Fruit fly (Drosophila melanogaster) whole organism, adult: ENCODE data around the gene hec.
A peak's percentile ranks its signal among the peaks of the same experiment; 100 is the strongest.

Source experiments
- CG11617 ChIP-seq: fragments of 200-800 bp; sonication (Bioruptor generic); optimal IDR thresholded peaks from 2 replicates; lab custom pipeline; 2017; ENCODE audit warnings: mild to moderate bottlenecking, missing biosample characterization, missing genetic modification reagents, missing genetic modification characterization
- CG12768 ChIP-seq: fragments of 200-800 bp; sonication (Bioruptor generic); optimal IDR thresholded peaks from 2 replicates; lab custom pipeline; 2017; ENCODE audit warnings: missing biosample characterization, missing genetic modification characterization, mild to moderate bottlenecking, moderate library complexity, missing genetic modification reagents
- CG14711 ChIP-seq: fragments of 200-800 bp; sonication (Bioruptor generic); optimal IDR thresholded peaks from 2 replicates; lab custom pipeline; 2018; ENCODE audit warnings: missing biosample characterization, mild to moderate bottlenecking, missing genetic modification characterization, moderate library complexity
- CG1620 ChIP-seq: fragments of 200-800 bp; sonication (Bioruptor generic); optimal IDR thresholded peaks from 2 replicates; lab custom pipeline; 2016; ENCODE audit warnings: missing biosample characterization, missing genetic modification characterization
- CG33017 ChIP-seq: fragments of 200-800 bp; sonication (Bioruptor generic); optimal IDR thresholded peaks from 2 replicates; lab custom pipeline; 2018; ENCODE audit warnings: missing biosample characterization, mild to moderate bottlenecking, missing genetic modification characterization, moderate library complexity
- CG5204 ChIP-seq: fragments of 200-800 bp; sonication (Bioruptor generic); optimal IDR thresholded peaks from 2 replicates; lab custom pipeline; 2016; ENCODE audit warnings: missing biosample characterization, missing genetic modification characterization
- CG7045 ChIP-seq: fragments of 200-800 bp; sonication (Bioruptor generic); optimal IDR thresholded peaks from 2 replicates; lab custom pipeline; 2017; ENCODE audit warnings: missing biosample characterization, mild to moderate bottlenecking, missing genetic modification characterization
- CG7101 ChIP-seq: fragments of 200-800 bp; sonication (Bioruptor generic); optimal IDR thresholded peaks from 2 replicates; lab custom pipeline; 2018; ENCODE audit warnings: missing biosample characterization, mild to moderate bottlenecking, missing genetic modification characterization, moderate library complexity
- Clk ChIP-seq: fragments of 200-800 bp; sonication (Bioruptor generic); optimal IDR thresholded peaks from 2 replicates; lab custom pipeline; 2017; ENCODE audit warnings: missing biosample characterization, missing genetic modification characterization
- Crg-1 ChIP-seq: fragments of 200-800 bp; sonication (Bioruptor generic); optimal IDR thresholded peaks from 2 replicates; lab custom pipeline; 2016; ENCODE audit warnings: missing biosample characterization, missing genetic modification characterization
- Hr96 ChIP-seq: fragments of 200-800 bp; sonication (Bioruptor generic); optimal IDR thresholded peaks from 2 replicates; lab custom pipeline; 2016; ENCODE audit warnings: missing biosample characterization, missing genetic modification characterization
- Mnt ChIP-seq: fragments of 200-800 bp; sonication (Bioruptor generic); optimal IDR thresholded peaks from 2 replicates; lab custom pipeline; 2016; ENCODE audit warnings: missing biosample characterization, mild to moderate bottlenecking, missing genetic modification characterization
- bab1 ChIP-seq: fragments of 200-800 bp; sonication (Bioruptor generic); optimal IDR thresholded peaks from 3 replicates; lab custom pipeline; 2019; ENCODE audit warnings: missing biosample characterization, mild to moderate bottlenecking, missing genetic modification characterization, moderate library complexity
- cic ChIP-seq: fragments of 200-800 bp; sonication (Bioruptor generic); optimal IDR thresholded peaks from 2 replicates; lab custom pipeline; 2017; ENCODE audit warnings: missing biosample characterization, mild to moderate bottlenecking, missing genetic modification characterization, moderate library complexity
- cnc ChIP-seq, 2 experiments: fragments of >200 bp; optimal IDR thresholded peaks; 2 replicates each; lab custom pipeline; 2017
- kay ChIP-seq: fragments of 200-800 bp; sonication (Bioruptor generic); peaks from one replicate; lab custom pipeline; 2016; ENCODE audit warnings: missing biosample characterization, missing genetic modification characterization, borderline replicate concordance
- ovo ChIP-seq: fragments of 200-800 bp; sonication (Bioruptor generic); optimal IDR thresholded peaks from 2 replicates; lab custom pipeline; 2016; ENCODE audit warnings: missing biosample characterization, missing genetic modification characterization
- pad ChIP-seq: fragments of 200-800 bp; sonication (Bioruptor generic); optimal IDR thresholded peaks from 3 replicates; lab custom pipeline; 2017; ENCODE audit warnings: missing biosample characterization, missing genetic modification characterization, mild to moderate bottlenecking, moderate library complexity, missing genetic modification reagents
- tj ChIP-seq: fragments of 200-800 bp; sonication (Bioruptor generic); optimal IDR thresholded peaks from 3 replicates; lab custom pipeline; 2017; ENCODE audit warnings: missing biosample characterization, mild to moderate bottlenecking, missing genetic modification characterization, moderate library complexity
- toe ChIP-seq: fragments of 200-800 bp; sonication (Bioruptor generic); optimal IDR thresholded peaks from 2 replicates; lab custom pipeline; 2016; ENCODE audit warnings: missing biosample characterization, missing genetic modification characterization

Gene hec

dm6 chrX:12937825-12938520 is 19.3 kb downstream of the hec start:
- TF ChIP-seq cic (GFP tag; lab: Kevin White, UChicago) (no peak), ovo (GFP tag; lab: Kevin White, UChicago) (no peak), CG5204 (GFP tag; lab: Kevin White, UChicago) (no peak), Mnt (GFP tag; lab: Kevin White, UChicago) (no peak), toe (no peak), CG33017 (tag; lab: Kevin White, UChicago) (peak; percentile 14), bab1 (GFP tag; lab: Kevin White, UChicago) (no peak), CG7101 (tag; lab: Kevin White, UChicago) (peak; percentile 44), kay (GFP tag; lab: Kevin White, UChicago) (peak; percentile 35), tj (no peak), CG14711 (tag; lab: Kevin White, UChicago) (peak; percentile 13), CG12768 (GFP tag; lab: Kevin White, UChicago) (no peak), cnc (optimal IDR thresholded peaks at IDR 0.05; lab: Kevin White, UChicago) (no peak), Hr96 (GFP tag; lab: Kevin White, UChicago) (no peak), Crg-1 (GFP tag; lab: Kevin White, UChicago) (no peak)

dm6 chrX:12929817-12930216 is 27.4 kb downstream of the hec start:
- TF ChIP-seq cnc (optimal IDR thresholded peaks at IDR 0.05; lab: Kevin White, UChicago) (no peak), pad (peak; percentile 32)

dm6 chrX:12927612-12928011 is 29.6 kb downstream of the hec start:
- TF ChIP-seq CG7101 (tag; lab: Kevin White, UChicago) (no peak), Clk (no peak), CG7045 (GFP tag; lab: Kevin White, UChicago) (no peak), pad (no peak), CG33017 (tag; lab: Kevin White, UChicago) (no peak), CG5204 (GFP tag; lab: Kevin White, UChicago) (no peak), bab1 (GFP tag; lab: Kevin White, UChicago) (no peak), Crg-1 (GFP tag; lab: Kevin White, UChicago) (no peak), CG1620 (GFP tag; lab: Kevin White, UChicago) (no peak), toe (no peak), CG14711 (tag; lab: Kevin White, UChicago) (no peak), ovo (GFP tag; lab: Kevin White, UChicago) (no peak), Mnt (GFP tag; lab: Kevin White, UChicago) (no peak), CG11617 (GFP tag; lab: Kevin White, UChicago) (no peak), kay (GFP tag; lab: Kevin White, UChicago) (no peak), CG12768 (GFP tag; lab: Kevin White, UChicago) (no peak), cnc (optimal IDR thresholded peaks at IDR 0.05; lab: Kevin White, UChicago) (no peak), cic (GFP tag; lab: Kevin White, UChicago) (no peak), Hr96 (GFP tag; lab: Kevin White, UChicago) (no peak), tj (no peak)

- TF ChIP-seq CG12768 (GFP tag; lab: Kevin White, UChicago) (peak; percentile 8), CG11617 (GFP tag; lab: Kevin White, UChicago) (peak; percentile 28), tj (no peak), CG1620 (GFP tag; lab: Kevin White, UChicago) (no peak), CG7101 (tag; lab: Kevin White, UChicago) (peak; percentile 29), Crg-1 (GFP tag; lab: Kevin White, UChicago) (no peak), pad (peak; percentile 2), CG33017 (tag; lab: Kevin White, UChicago) (no peak)
These were observed 31.6 kb downstream of the hec start for dm6 chrX:12925426-12926256.

- no peak for TF ChIP-seq cnc (optimal IDR thresholded peaks at IDR 0.05; lab: Kevin White, UChicago)
- no peak for TF ChIP-seq CG11617 (GFP tag; lab: Kevin White, UChicago)
- no peak for TF ChIP-seq ovo (GFP tag; lab: Kevin White, UChicago)
- TF ChIP-seq CG14711 (tag; lab: Kevin White, UChicago): no peak
- TF ChIP-seq cic (GFP tag; lab: Kevin White, UChicago): no peak
- TF ChIP-seq pad: no peak
- no peak for TF ChIP-seq CG33017 (tag; lab: Kevin White, UChicago)
- no peak for TF ChIP-seq Mnt (GFP tag; lab: Kevin White, UChicago)
- TF ChIP-seq CG7045 (GFP tag; lab: Kevin White, UChicago): no peak
- no peak for TF ChIP-seq CG1620 (GFP tag; lab: Kevin White, UChicago)
These were observed 33.9 kb downstream of the hec start for dm6 chrX:12923258-12923901.

- TF ChIP-seq CG1620 (GFP tag; lab: Kevin White, UChicago): no peak
- TF ChIP-seq CG11617 (GFP tag; lab: Kevin White, UChicago): no peak
- TF ChIP-seq ovo (GFP tag; lab: Kevin White, UChicago): no peak
- TF ChIP-seq CG14711 (tag; lab: Kevin White, UChicago): no peak
- TF ChIP-seq CG33017 (tag; lab: Kevin White, UChicago): no peak
- no peak for TF ChIP-seq CG7101 (tag; lab: Kevin White, UChicago)
- TF ChIP-seq tj: no peak
- no peak for TF ChIP-seq bab1 (GFP tag; lab: Kevin White, UChicago)
- no peak for TF ChIP-seq pad
- TF ChIP-seq Mnt (GFP tag; lab: Kevin White, UChicago): no peak
- no peak for TF ChIP-seq CG5204 (GFP tag; lab: Kevin White, UChicago)
- no peak for TF ChIP-seq toe
- no peak for TF ChIP-seq Crg-1 (GFP tag; lab: Kevin White, UChicago)
These were observed 34.9 kb downstream of the hec start for dm6 chrX:12922338-12922737.
